Worm (Caenorhabditis elegans) whole organism, young adult: ENCODE results near the gene T13G4.4.
"Not testable (repeated sequence)": the region's sequence is repeated elsewhere in the genome, so short reads cannot be mapped to it uniquely, and the experiment has no call there.

Experiments used
- B0019.2 ChIP-seq: fragments of 200-800 bp; sonication (Bioruptor generic); conservative IDR thresholded peaks from 2 replicates; pipeline ENCODE4 v1.3.6; 2022; ENCODE audit warnings: missing genetic modification reagents, missing genetic modification characterization, missing compliant biosample characterization
- B0336.3 ChIP-seq: fragments of 200-800 bp; sonication (Bioruptor generic); IDR thresholded peaks from 2 replicates; pipeline ENCODE4 v1.3.6; 2022; ENCODE audit warnings: missing genetic modification characterization, missing compliant biosample characterization
- C06A6.2 ChIP-seq: fragments of 200-800 bp; sonication (Bioruptor generic); conservative IDR thresholded peaks from 2 replicates; pipeline ENCODE4 v1.3.6; 2022; ENCODE audit warnings: missing genetic modification characterization, missing compliant biosample characterization
- C17E4.6 ChIP-seq: fragments of 200-800 bp; sonication (Bioruptor generic); IDR thresholded peaks from 2 replicates; pipeline ENCODE4 v1.3.6; 2022; ENCODE audit warnings: missing genetic modification reagents, missing genetic modification characterization, missing compliant biosample characterization
- D2030.7 ChIP-seq: fragments of 200-800 bp; sonication (Bioruptor generic); IDR thresholded peaks from 2 replicates; pipeline ENCODE4 v1.3.6; 2022; ENCODE audit warnings: missing genetic modification reagents, missing genetic modification characterization, missing compliant biosample characterization
- F10E7.11 ChIP-seq: sonication (generic microtip); optimal IDR thresholded peaks from 2 replicates; lab custom pipeline; 2017; ENCODE audit warnings: mild to moderate bottlenecking, missing genetic modification characterization, moderate library complexity, missing compliant biosample characterization
- F23B12.7 ChIP-seq: sonication (generic microtip); optimal IDR thresholded peaks from 2 replicates; lab custom pipeline; 2017; ENCODE audit warnings: missing genetic modification characterization, mild to moderate bottlenecking, missing compliant biosample characterization, antibody characterized with exemption, moderate library complexity; ENCODE audit not compliant: insufficient read depth
- F52B5.7 ChIP-seq: sonication (generic microtip); optimal IDR thresholded peaks from 2 replicates; lab custom pipeline; 2016; ENCODE audit warnings: mild to moderate bottlenecking, missing genetic modification characterization, missing compliant biosample characterization
- F55B11.4 ChIP-seq: sonication (generic microtip); optimal IDR thresholded peaks from 2 replicates; lab custom pipeline; 2016; ENCODE audit warnings: missing compliant biosample characterization, missing genetic modification characterization, borderline replicate concordance; ENCODE audit not compliant: insufficient read depth
- F57C9.4 ChIP-seq: sonication (generic microtip); optimal IDR thresholded peaks from 2 replicates; lab custom pipeline; 2017; ENCODE audit warnings: mild to moderate bottlenecking, missing genetic modification characterization, missing compliant biosample characterization
- K11D2.4 ChIP-seq: fragments of 200-800 bp; sonication (Bioruptor generic); IDR thresholded peaks from 2 replicates; pipeline ENCODE4 v1.3.6; 2022; ENCODE audit warnings: missing genetic modification reagents, missing genetic modification characterization, missing compliant biosample characterization
- K12H6.12 ChIP-seq: fragments of 200-800 bp; sonication (Bioruptor generic); optimal IDR thresholded peaks from 2 replicates; lab custom pipeline; 2018; ENCODE audit warnings: mild to moderate bottlenecking, missing genetic modification characterization, missing compliant biosample characterization
- Y53F4B.3 ChIP-seq: fragments of 200-800 bp; sonication (Bioruptor generic); IDR thresholded peaks from 2 replicates; pipeline ENCODE4 v1.3.6; 2022; ENCODE audit warnings: missing genetic modification reagents, missing genetic modification characterization, missing compliant biosample characterization
- Y53G8AR.9 ChIP-seq: fragments of 200-800 bp; sonication (Bioruptor generic); conservative IDR thresholded peaks from 2 replicates; pipeline ENCODE4 v1.3.6; 2022; ENCODE audit warnings: missing genetic modification reagents, missing genetic modification characterization, missing compliant biosample characterization
- Y67H2A.10 ChIP-seq: fragments of 200-800 bp; sonication (Bioruptor generic); conservative IDR thresholded peaks from 2 replicates; pipeline ENCODE4 v1.3.6; 2022; ENCODE audit warnings: missing genetic modification reagents, missing genetic modification characterization, missing compliant biosample characterization
- ZK185.1 ChIP-seq: sonication (generic microtip); optimal IDR thresholded peaks from 2 replicates; lab custom pipeline; 2016; ENCODE audit warnings: mild to moderate bottlenecking, missing genetic modification characterization, missing compliant biosample characterization; ENCODE audit not compliant: poor library complexity, severe bottlenecking
- aptf-3 ChIP-seq: fragments of 200-800 bp; sonication (Bioruptor generic); IDR thresholded peaks from 2 replicates; pipeline ENCODE4 v1.3.6; 2022; ENCODE audit warnings: missing genetic modification characterization, missing compliant biosample characterization
- athp-1 ChIP-seq: sonication (generic microtip); optimal IDR thresholded peaks from 2 replicates; lab custom pipeline; 2017; ENCODE audit warnings: mild to moderate bottlenecking, missing genetic modification characterization, missing compliant biosample characterization
- cebp-2 ChIP-seq: fragments of 200-800 bp; sonication (Bioruptor generic); IDR thresholded peaks from 2 replicates; pipeline ENCODE4 v1.3.6; 2022; ENCODE audit warnings: missing genetic modification characterization, missing compliant biosample characterization
- ceh-27 ChIP-seq: fragments of 200-800 bp; sonication (Bioruptor generic); optimal IDR thresholded peaks from 2 replicates; lab custom pipeline; 2018; ENCODE audit warnings: mild to moderate bottlenecking, missing genetic modification characterization, moderate library complexity, missing compliant biosample characterization
- ceh-58 ChIP-seq: fragments of 200-800 bp; sonication (Bioruptor generic); IDR thresholded peaks from 2 replicates; pipeline ENCODE4 v1.3.6; 2022; ENCODE audit warnings: missing genetic modification characterization, missing compliant biosample characterization
- ceh-91 ChIP-seq: fragments of 200-800 bp; sonication (Bioruptor generic); IDR thresholded peaks from 2 replicates; pipeline ENCODE4 v1.3.6; 2022; ENCODE audit warnings: missing genetic modification reagents, missing genetic modification characterization, missing compliant biosample characterization
- dox-1 ChIP-seq: fragments of 200-800 bp; sonication (Bioruptor generic); IDR thresholded peaks from 2 replicates; pipeline ENCODE4 v1.3.6; 2022; ENCODE audit warnings: missing genetic modification reagents, missing genetic modification characterization, missing compliant biosample characterization
- dpl-1 ChIP-seq: fragments of 150-350 bp; optimal IDR thresholded peaks from 2 replicates; lab custom pipeline; 2014; ENCODE audit warnings: missing biosample characterization, missing genetic modification reagents, missing genetic modification characterization
- efl-1 ChIP-seq: fragments of 150-350 bp; optimal IDR thresholded peaks from 2 replicates; lab custom pipeline; 2014; ENCODE audit warnings: missing biosample characterization, missing genetic modification reagents, missing genetic modification characterization
- egl-44 ChIP-seq: fragments of 200-800 bp; sonication (Bioruptor generic); IDR thresholded peaks from 2 replicates; pipeline ENCODE4 v1.3.6; 2022; ENCODE audit warnings: missing genetic modification reagents, missing genetic modification characterization, missing compliant biosample characterization
- egrh-3 ChIP-seq: fragments of 200-800 bp; sonication (Bioruptor generic); IDR thresholded peaks from 2 replicates; pipeline ENCODE4 v1.3.6; 2022; ENCODE audit warnings: missing genetic modification reagents, missing genetic modification characterization, missing compliant biosample characterization
- fkh-3 ChIP-seq: sonication (generic microtip); optimal IDR thresholded peaks from 2 replicates; lab custom pipeline; 2016; ENCODE audit warnings: mild to moderate bottlenecking, missing genetic modification characterization, missing compliant biosample characterization
- gei-17 ChIP-seq: fragments of 200-800 bp; sonication (Bioruptor generic); optimal IDR thresholded peaks from 2 replicates; lab custom pipeline; 2018; ENCODE audit warnings: mild to moderate bottlenecking, missing genetic modification characterization, missing compliant biosample characterization
- him-1 ChIP-seq: sonication (generic microtip); optimal IDR thresholded peaks from 2 replicates; lab custom pipeline; 2016; ENCODE audit warnings: missing genotype, missing genetic modification reagents, missing genetic modification characterization, missing compliant biosample characterization
- hmg-20 ChIP-seq: fragments of 200-800 bp; sonication (Bioruptor generic); IDR thresholded peaks from 2 replicates; pipeline ENCODE4 v1.3.6; 2022; ENCODE audit warnings: missing genetic modification reagents, missing genetic modification characterization, missing compliant biosample characterization
- hsf-1 ChIP-seq: fragments of 200-800 bp; sonication (Bioruptor generic); IDR thresholded peaks from 2 replicates; pipeline ENCODE4 v1.3.6; 2022; ENCODE audit warnings: missing genetic modification reagents, missing genetic modification characterization, missing compliant biosample characterization
- lin-26 ChIP-seq: fragments of 200-800 bp; sonication (Bioruptor generic); IDR thresholded peaks from 2 replicates; pipeline ENCODE4 v1.3.6; 2022; ENCODE audit warnings: missing genetic modification reagents, missing genetic modification characterization, missing compliant biosample characterization
- lin-35 ChIP-seq, 3 experiments: fragments of 150-350 bp in 2 of 3; sonication (generic microtip) in 1 of 3; optimal IDR thresholded peaks; 2 replicates each; lab custom pipeline; 2014 to 2018; ENCODE audit warnings: missing biosample characterization in 3 of 3, missing genetic modification characterization in 3 of 3, missing genetic modification reagents in 3 of 3
- lin-40 ChIP-seq: sonication (generic microtip); optimal IDR thresholded peaks from 2 replicates; lab custom pipeline; 2016; ENCODE audit warnings: missing genetic modification characterization, mild to moderate bottlenecking, missing compliant biosample characterization, missing genotype, missing genetic modification reagents
- lsl-1 ChIP-seq: fragments of 200-800 bp; sonication (Bioruptor generic); optimal IDR thresholded peaks from 2 replicates; lab custom pipeline; 2018; ENCODE audit warnings: mild to moderate bottlenecking, missing genetic modification characterization, moderate library complexity, missing compliant biosample characterization
- madf-6 ChIP-seq: fragments of 200-800 bp; sonication (Bioruptor generic); IDR thresholded peaks from 2 replicates; pipeline ENCODE4 v1.3.6; 2022; ENCODE audit warnings: missing genetic modification reagents, missing genetic modification characterization, missing compliant biosample characterization
- nhr-179 ChIP-seq: sonication (generic microtip); optimal IDR thresholded peaks from 2 replicates; lab custom pipeline; 2016; ENCODE audit warnings: mild to moderate bottlenecking, missing genetic modification characterization, missing compliant biosample characterization
- nhr-80 ChIP-seq: sonication (generic microtip); optimal IDR thresholded peaks from 2 replicates; lab custom pipeline; 2016; ENCODE audit warnings: missing genetic modification characterization, missing compliant biosample characterization
- rpc-1 ChIP-seq, 2 experiments: fragments of 150-350 bp in 1 of 2; sonication (generic microtip) in 1 of 2; optimal IDR thresholded peaks; 2 replicates each; lab custom pipeline; 2014 to 2018; ENCODE audit warnings: missing biosample characterization in 1 of 2, missing genetic modification characterization in 1 of 2, missing genetic modification reagents in 1 of 2, missing genotype in 1 of 2
- somi-1 ChIP-seq: fragments of 200-800 bp; sonication (Bioruptor generic); optimal IDR thresholded peaks from 2 replicates; lab custom pipeline; 2018; ENCODE audit warnings: mild to moderate bottlenecking, missing genetic modification characterization, missing compliant biosample characterization
- tbx-9 ChIP-seq: sonication (generic microtip); optimal IDR thresholded peaks from 2 replicates; lab custom pipeline; 2016; ENCODE audit warnings: borderline replicate concordance, missing genetic modification characterization, inconsistent platforms, missing compliant biosample characterization
- zfh-2 ChIP-seq: fragments of 200-800 bp; sonication (Bioruptor generic); conservative IDR thresholded peaks from 2 replicates; pipeline ENCODE4 v1.3.6; 2022; ENCODE audit warnings: missing genetic modification reagents, missing genetic modification characterization, missing compliant biosample characterization

T13G4.4 gene

DNA sequence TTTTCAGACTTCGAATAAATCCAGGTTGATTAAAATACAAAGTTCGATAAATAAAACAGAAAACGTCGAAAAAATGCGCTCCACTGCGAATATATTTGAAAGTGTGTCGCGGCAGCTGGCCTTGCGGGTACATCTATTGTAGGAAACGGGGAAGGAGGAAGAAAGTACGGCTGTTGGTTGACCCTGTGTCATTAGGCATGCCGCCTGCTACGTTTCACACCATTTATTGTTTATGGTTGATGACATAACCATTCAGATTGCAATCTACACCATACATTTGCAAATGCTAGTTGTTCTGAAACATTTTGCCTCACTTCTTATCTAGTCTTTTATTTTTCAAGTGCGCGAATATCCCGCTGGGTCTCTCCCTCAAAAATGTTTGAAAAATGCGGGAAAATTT, at the start of gene T13G4.4:
T13G4.4 (minus strand) TSS at position 97 of the 400 bp plus-strand sequence.
- TF ChIP-seq C17E4.6 (GFP tag; lab: Robert Waterston, UW) (no peak), nhr-179 (no peak), fkh-3 (tag; lab: Kevin White, UChicago) (no peak), lin-40 (tag; lab: Kevin White, UChicago) (no peak)

DNA sequence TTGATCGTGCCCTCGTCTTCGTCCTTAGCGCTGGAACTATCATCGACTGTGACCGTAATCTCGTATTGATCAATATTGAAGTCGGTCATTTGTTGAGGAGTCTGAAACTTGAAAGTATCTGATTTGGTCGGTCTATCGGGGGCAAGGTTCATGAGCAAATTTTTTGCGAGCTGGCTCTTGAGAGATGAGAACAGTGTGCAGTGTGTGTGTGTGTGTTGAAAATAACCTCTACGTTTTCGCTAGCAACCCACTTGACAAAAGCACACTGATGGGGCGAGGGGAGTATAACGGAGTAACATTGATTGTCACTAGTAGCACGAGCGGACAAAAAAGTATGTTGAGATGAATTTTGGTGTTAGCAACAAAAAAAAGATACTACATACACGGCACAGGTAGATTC, 47.3 kb upstream of the T13G4.4 start, which contains the start of gene C25G6.3:
C25G6.3 (minus strand) TSS at position 101 of the 400 bp plus-strand sequence.
- no peak for TF ChIP-seq somi-1
- no peak for TF ChIP-seq lin-35 (GFP tag; optimal IDR thresholded peaks at IDR 0.05; lab: Kevin White, UChicago)
- no peak for TF ChIP-seq ZK185.1 (tag; lab: Kevin White, UChicago)
- TF ChIP-seq dpl-1: no peak
- no peak for TF ChIP-seq hsf-1 (GFP tag; lab: Robert Waterston, UW)
- no peak for TF ChIP-seq C06A6.2 (GFP tag; lab: Robert Waterston, UW)
- TF ChIP-seq D2030.7 (GFP tag; lab: Robert Waterston, UW): no peak
- TF ChIP-seq ceh-91 (GFP tag; lab: Robert Waterston, UW): no peak
- no peak for TF ChIP-seq aptf-3 (GFP tag; lab: Robert Waterston, UW)
- TF ChIP-seq madf-6 (GFP tag; lab: Robert Waterston, UW): no peak

DNA sequence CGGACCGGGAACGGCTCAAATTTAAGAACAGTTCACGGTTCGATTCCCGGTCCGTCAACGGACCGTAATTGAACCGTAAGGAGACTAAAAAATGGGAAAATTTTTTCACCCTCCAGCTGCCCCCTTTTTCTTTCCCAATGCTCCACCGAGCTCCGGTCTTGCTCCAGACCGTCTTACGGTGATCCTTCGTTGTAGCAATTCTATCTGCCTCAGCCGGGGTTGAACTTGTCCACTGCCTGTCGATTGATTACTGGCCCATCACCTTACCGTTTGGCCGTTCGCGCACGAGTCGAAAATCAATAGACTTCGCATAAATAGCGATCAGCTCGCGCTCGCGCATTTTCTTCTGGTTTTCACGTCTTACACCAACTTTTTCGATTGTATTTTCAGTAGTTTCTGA, 42.4 kb upstream of the T13G4.4 start:
- TF ChIP-seq dox-1: 0 out of 2 replicates have a peak, but pooled peaks have one; percentile 39
- TF ChIP-seq rpc-1 (optimal IDR thresholded peaks at IDR 0.05; lab: Kevin White, UChicago): not testable (repeated sequence)
- peak; percentile 28 for TF ChIP-seq rpc-1 (tag; optimal IDR thresholded peaks at IDR 0.05; lab: Kevin White, UChicago)
- 0 out of 2 replicates have a peak, but pooled peaks have one; percentile 49 for TF ChIP-seq lin-26

DNA sequence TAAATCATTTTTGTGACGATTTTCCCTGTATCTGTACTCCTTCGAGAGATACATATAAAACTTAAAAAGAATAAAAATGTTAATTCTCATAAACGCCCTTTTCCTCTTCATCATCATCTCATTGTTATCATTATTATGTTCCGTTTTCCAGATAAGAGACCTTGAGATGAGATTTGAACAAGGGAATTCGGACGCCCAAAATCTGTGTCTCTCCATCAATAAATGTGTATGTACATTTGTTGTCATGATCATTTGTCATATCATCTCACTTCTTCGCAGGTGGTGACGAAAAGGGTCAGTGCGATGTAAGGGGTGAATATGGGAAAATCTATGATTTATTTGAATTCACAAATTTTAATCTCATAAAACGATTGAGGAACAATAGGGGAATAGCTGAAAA, 40.6 kb upstream of the T13G4.4 start:
- no peak for TF ChIP-seq him-1 (tag; lab: Kevin White, UChicago)
- TF ChIP-seq K12H6.12 (tag; lab: Kevin White, UChicago): no peak
- TF ChIP-seq egl-44: no peak
- no peak for TF ChIP-seq F10E7.11 (tag; lab: Kevin White, UChicago)
- TF ChIP-seq Y53G8AR.9: no peak
- no peak for TF ChIP-seq B0019.2 (GFP tag; lab: Robert Waterston, UW)
- no peak for TF ChIP-seq D2030.7 (GFP tag; lab: Robert Waterston, UW)
- TF ChIP-seq tbx-9 (tag; lab: Kevin White, UChicago): no peak
- TF ChIP-seq F55B11.4 (tag; lab: Kevin White, UChicago): no peak
- no peak for TF ChIP-seq hmg-20 (GFP tag; lab: Robert Waterston, UW)
- TF ChIP-seq egrh-3: no peak
- TF ChIP-seq F52B5.7 (tag; lab: Kevin White, UChicago): no peak
- TF ChIP-seq zfh-2 (GFP tag; lab: Robert Waterston, UW): no peak
- TF ChIP-seq, all 124 proteins: peak for 0

- TF ChIP-seq fkh-3 (tag; lab: Kevin White, UChicago) (no peak), F23B12.7 (tag; lab: Kevin White, UChicago) (no peak), B0336.3 (GFP tag; lab: Robert Waterston, UW) (no peak), K11D2.4 (GFP tag; lab: Robert Waterston, UW) (no peak), F55B11.4 (tag; lab: Kevin White, UChicago) (no peak), somi-1 (no peak), cebp-2 (GFP tag; lab: Robert Waterston, UW) (no peak), gei-17 (GFP tag; lab: Kevin White, UChicago) (no peak), nhr-80 (tag; lab: Kevin White, UChicago) (no peak), Y67H2A.10 (GFP tag; lab: Robert Waterston, UW) (no peak), athp-1 (tag; lab: Kevin White, UChicago) (no peak), efl-1 (GFP tag; lab: Kevin White, UChicago) (no peak), F57C9.4 (tag; lab: Kevin White, UChicago) (no peak), Y53F4B.3 (GFP tag; lab: Robert Waterston, UW) (no peak), ceh-58 (GFP tag; lab: Robert Waterston, UW) (no peak), ceh-27 (no peak), lsl-1 (no peak)
Measured at ce11 chrX:1230658-1231057, 39.2 kb upstream of the T13G4.4 start, which contains the start of gene C46H3.2. TSS of gene C46H3.2 (minus strand) at chrX:1230758.
